Worm (Caenorhabditis elegans) whole organism, L2 larva: Measurements from ENCODE around the gene gur-3.

Source experiments
- ZK546.5 ChIP-seq: sonication (generic microtip); optimal IDR thresholded peaks from 2 replicates; lab custom pipeline; 2017; ENCODE audit warnings: missing biosample characterization, missing genetic modification characterization
- blmp-1 ChIP-seq: sonication (generic microtip); optimal IDR thresholded peaks from 2 replicates; lab custom pipeline; 2017; ENCODE audit warnings: missing genetic modification characterization, mild to moderate bottlenecking, missing compliant biosample characterization, antibody characterized with exemption, moderate library complexity; ENCODE audit not compliant: insufficient read depth
- egl-27 ChIP-seq: sonication (generic microtip); optimal IDR thresholded peaks from 3 replicates; lab custom pipeline; 2017; ENCODE audit warnings: missing biosample characterization, missing genetic modification reagents, missing genetic modification characterization
- lin-11 ChIP-seq: fragments of 150-350 bp; sonication (generic microtip); optimal IDR thresholded peaks from 2 replicates; lab custom pipeline; 2014; ENCODE audit warnings: missing biosample characterization, missing genetic modification characterization, inconsistent platforms, mixed read lengths
- lsy-2 ChIP-seq, 2 experiments: fragments of 150-350 bp in 1 of 2; sonication (generic microtip) in 1 of 2; optimal IDR thresholded peaks; 2 replicates each; lab custom pipeline; 2014 to 2017; ENCODE audit warnings: missing biosample characterization in 2 of 2, missing genetic modification characterization in 2 of 2
- nhr-11 ChIP-seq: fragments of 150-350 bp; optimal IDR thresholded peaks from 2 replicates; lab custom pipeline; 2014; ENCODE audit warnings: missing biosample characterization, missing genetic modification characterization
- nhr-237 ChIP-seq: fragments of 150-350 bp; optimal IDR thresholded peaks from 2 replicates; lab custom pipeline; 2014; ENCODE audit warnings: missing biosample characterization, missing genetic modification characterization
- nhr-25 ChIP-seq: fragments of 150-350 bp; sonication (generic microtip); optimal IDR thresholded peaks from 3 replicates; lab custom pipeline; 2014; ENCODE audit warnings: missing biosample characterization, missing genetic modification characterization
- nhr-77 ChIP-seq: fragments of 150-350 bp; optimal IDR thresholded peaks from 2 replicates; lab custom pipeline; 2014; ENCODE audit warnings: missing biosample characterization, missing genetic modification characterization
- unc-62 ChIP-seq: fragments of 150-350 bp; optimal IDR thresholded peaks from 2 replicates; lab custom pipeline; 2014; ENCODE audit warnings: missing biosample characterization, missing genetic modification reagents, missing genetic modification characterization
- zag-1 ChIP-seq: fragments of 150-350 bp; optimal IDR thresholded peaks from 2 replicates; lab custom pipeline; 2014; ENCODE audit warnings: missing biosample characterization, missing genetic modification characterization

DNA sequence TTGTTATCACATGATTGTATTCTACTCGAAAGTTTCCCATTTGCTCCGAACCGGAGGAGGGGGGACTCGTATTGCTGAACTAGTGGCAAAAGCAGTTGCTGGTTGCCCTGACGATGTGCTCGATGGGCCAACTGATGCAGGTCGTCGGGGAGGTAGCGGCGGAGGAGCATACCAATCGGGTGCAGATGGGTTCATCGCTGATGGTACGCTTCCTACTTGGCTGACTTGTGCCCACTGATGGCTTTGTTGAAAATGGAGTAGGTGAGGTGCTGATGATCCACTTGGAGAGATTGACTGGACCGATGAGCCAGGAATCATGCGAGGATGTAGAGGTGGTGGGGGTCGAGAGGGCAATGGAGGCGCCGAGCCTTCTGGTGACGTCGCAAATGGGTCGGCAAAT, 32.5 kb downstream of the gur-3 start:
- no peak for TF ChIP-seq blmp-1 (tag; lab: Kevin White, UChicago)
- TF ChIP-seq lsy-2 (tag; optimal IDR thresholded peaks at IDR 0.05; lab: Kevin White, UChicago) = no peak
- TF ChIP-seq nhr-11 (tag; lab: Kevin White, UChicago) = no peak
- no peak for TF ChIP-seq nhr-77 (tag; lab: Kevin White, UChicago)
- TF ChIP-seq nhr-237 (tag; lab: Kevin White, UChicago) = no peak
- no peak for TF ChIP-seq lin-11 (tag; lab: Kevin White, UChicago)
- TF ChIP-seq unc-62 (GFP tag; lab: Kevin White, UChicago) = no peak
- no peak for TF ChIP-seq egl-27
- no peak for TF ChIP-seq zag-1
- no peak for TF ChIP-seq nhr-25 (tag; lab: Kevin White, UChicago)
- TF ChIP-seq ZK546.5 (tag; lab: Kevin White, UChicago) = no peak
